Worm (Caenorhabditis elegans): Measurements from ENCODE around the gene F19F10.3.

The F19F10.3 gene

ce11 chrV:7548499-7548898 is 3.4 kb upstream of the F19F10.3 start:
- TF ChIP-seq scrt-1 (GFP tag; IDR thresholded peaks at IDR 0.05) (peak; percentile 70; the same call in 1 of the 2 replicates), pes-1 (GFP tag; IDR thresholded peaks at IDR 0.05) (peak; percentile 76), tbx-11 (GFP tag; IDR thresholded peaks at IDR 0.05) (peak; percentile 70), flt-1 (GFP tag; IDR thresholded peaks at IDR 0.05) (peak; percentile 56; the same call in 1 of the 2 replicates)

ce11 chrV:7553873-7554362 is 2.0 kb downstream of the F19F10.3 start, which contains the start of gene ttr-10:
TSS of gene ttr-10 (minus strand) at chrV:7553923.
- TF ChIP-seq tbx-11 (GFP tag; IDR thresholded peaks at IDR 0.05) (no peak), tbx-37 (GFP tag; conservative IDR thresholded peaks at IDR 0.05) (no peak), hmbx-1 (tag; optimal IDR thresholded peaks at IDR 0.05) (no peak), ceh-36 (tag; optimal IDR thresholded peaks at IDR 0.05) (no peak), B0310.2 (tag; optimal IDR thresholded peaks at IDR 0.05) (no peak), pes-1 (GFP tag; IDR thresholded peaks at IDR 0.05) (no peak), ets-7 (tag; optimal IDR thresholded peaks at IDR 0.05) (no peak)

- TF ChIP-seq scrt-1 (GFP tag; IDR thresholded peaks at IDR 0.05) (no peak), aly-1 (tag; optimal IDR thresholded peaks at IDR 0.05) (no peak), tra-4 (tag; optimal IDR thresholded peaks at IDR 0.05) (no peak)
Observed at ce11 chrV:7555875-7556274, 4.0 kb downstream of the F19F10.3 start.

- no peak for TF ChIP-seq F13C5.2 (tag; optimal IDR thresholded peaks at IDR 0.05)
Observed at ce11 chrV:7558693-7559092, 6.8 kb downstream of the F19F10.3 start, which contains the start of gene ets-7. TSS of gene ets-7 (minus strand) at chrV:7558793.

ce11 chrV:7562947-7563346 is 11.0 kb downstream of the F19F10.3 start, which contains the start of gene F19F10.1:
TSS of gene F19F10.1 (plus strand) at chrV:7563247.
- no peak for TF ChIP-seq sea-1 (GFP tag; conservative IDR thresholded peaks at IDR 0.05)
- no peak for TF ChIP-seq pes-1 (GFP tag; IDR thresholded peaks at IDR 0.05)
- TF ChIP-seq flt-1 (GFP tag; IDR thresholded peaks at IDR 0.05): no peak
- TF ChIP-seq B0310.2 (tag; optimal IDR thresholded peaks at IDR 0.05): no peak
- no peak for TF ChIP-seq hmbx-1 (tag; optimal IDR thresholded peaks at IDR 0.05)
- TF ChIP-seq F13C5.2 (tag; optimal IDR thresholded peaks at IDR 0.05): no peak
- TF ChIP-seq tbx-37 (GFP tag; conservative IDR thresholded peaks at IDR 0.05): no peak
- no peak for TF ChIP-seq ama-1 (optimal IDR thresholded peaks at IDR 0.05)

- TF ChIP-seq hnd-1 (tag; optimal IDR thresholded peaks at IDR 0.05) (no peak), pes-1 (GFP tag; IDR thresholded peaks at IDR 0.05) (no peak), tra-4 (tag; optimal IDR thresholded peaks at IDR 0.05) (no peak), ets-7 (tag; optimal IDR thresholded peaks at IDR 0.05) (no peak), tbx-11 (GFP tag; IDR thresholded peaks at IDR 0.05) (no peak), scrt-1 (GFP tag; IDR thresholded peaks at IDR 0.05) (no peak), hmg-4 (GFP tag; optimal IDR thresholded peaks at IDR 0.05) (no peak), ama-1 (optimal IDR thresholded peaks at IDR 0.05) (no peak), ceh-36 (tag; optimal IDR thresholded peaks at IDR 0.05) (no peak), tbx-37 (GFP tag; conservative IDR thresholded peaks at IDR 0.05) (no peak), hmbx-1 (tag; optimal IDR thresholded peaks at IDR 0.05) (no peak), sea-1 (GFP tag; conservative IDR thresholded peaks at IDR 0.05) (no peak), F13C5.2 (tag; optimal IDR thresholded peaks at IDR 0.05) (no peak), ceh-13 (GFP tag; optimal IDR thresholded peaks at IDR 0.05) (no peak), flt-1 (GFP tag; IDR thresholded peaks at IDR 0.05) (no peak)
Observed at ce11 chrV:7570290-7570689, 18.4 kb downstream of the F19F10.3 start, which contains the start of gene clec-212. TSS of gene clec-212 (minus strand) at chrV:7570390.

- no peak for TF ChIP-seq hmg-4 (GFP tag; optimal IDR thresholded peaks at IDR 0.05)
- TF ChIP-seq ceh-13 (GFP tag; optimal IDR thresholded peaks at IDR 0.05): no peak
- no peak for TF ChIP-seq hnd-1 (tag; optimal IDR thresholded peaks at IDR 0.05)
- no peak for TF ChIP-seq aly-1 (tag; optimal IDR thresholded peaks at IDR 0.05)
Observed at ce11 chrV:7570955-7571354, 19.0 kb downstream of the F19F10.3 start, which contains the start of gene F19F10.14. TSS of gene F19F10.14 (minus strand) at chrV:7571055.

- TF ChIP-seq ama-1 (optimal IDR thresholded peaks at IDR 0.05) (no peak), ceh-36 (tag; optimal IDR thresholded peaks at IDR 0.05) (no peak), ets-7 (tag; optimal IDR thresholded peaks at IDR 0.05) (no peak), flt-1 (GFP tag; IDR thresholded peaks at IDR 0.05) (no peak), B0310.2 (tag; optimal IDR thresholded peaks at IDR 0.05) (no peak), ceh-13 (GFP tag; optimal IDR thresholded peaks at IDR 0.05) (no peak), hmg-4 (GFP tag; optimal IDR thresholded peaks at IDR 0.05) (no peak)
Observed at ce11 chrV:7575563-7575962, 23.6 kb downstream of the F19F10.3 start, which contains the start of the genes snu-66 and ints-9. TSS of gene snu-66 (minus strand) at chrV:7575670. TSS of gene ints-9 (plus strand) at chrV:7575802.

ce11 chrV:7580378-7580777 is 28.5 kb downstream of the F19F10.3 start, which contains the start of gene ets-6:
TSS of gene ets-6 (minus strand) at chrV:7580546.
- TF ChIP-seq hnd-1 (tag; optimal IDR thresholded peaks at IDR 0.05) (no peak), ets-7 (tag; optimal IDR thresholded peaks at IDR 0.05) (no peak), ama-1 (optimal IDR thresholded peaks at IDR 0.05) (no peak), tbx-37 (GFP tag; conservative IDR thresholded peaks at IDR 0.05) (no peak), aly-1 (tag; optimal IDR thresholded peaks at IDR 0.05) (no peak), hmg-4 (GFP tag; optimal IDR thresholded peaks at IDR 0.05) (no peak), hmbx-1 (tag; optimal IDR thresholded peaks at IDR 0.05) (no peak), pes-1 (GFP tag; IDR thresholded peaks at IDR 0.05) (no peak), ceh-36 (tag; optimal IDR thresholded peaks at IDR 0.05) (no peak), F13C5.2 (tag; optimal IDR thresholded peaks at IDR 0.05) (no peak)

Measured in whole organism, early embryonic.